Worm (Caenorhabditis elegans) whole organism, L4/young adult: ENCODE data around the gene tat-1.

Experiments used
- W03F9.2 ChIP-seq: fragments of 150-350 bp; optimal IDR thresholded peaks from 2 replicates; lab custom pipeline; 2014; ENCODE audit warnings: missing biosample characterization, missing genetic modification characterization
- dao-5 ChIP-seq: sonication (generic microtip); optimal IDR thresholded peaks from 2 replicates; lab custom pipeline; 2016; ENCODE audit warnings: missing genotype, missing genetic modification characterization, moderate library complexity, missing compliant biosample characterization
- him-1 ChIP-seq: sonication (generic microtip); optimal IDR thresholded peaks from 2 replicates; lab custom pipeline; 2016; ENCODE audit warnings: missing genotype, missing genetic modification reagents, missing genetic modification characterization, missing compliant biosample characterization

ce11 chrIII:12359265-12359664 is 62.3 kb downstream of the tat-1 start, which contains the start of gene Y75B8A.34:
- no peak for TF ChIP-seq dao-5 (tag; lab: Kevin White, UChicago)
- TF ChIP-seq him-1 (tag; lab: Kevin White, UChicago): no peak
- no peak for TF ChIP-seq W03F9.2
